Fruit fly (Drosophila melanogaster) whole organism, embryonic: Measurements from ENCODE around the gene HHEX.

Source experiments
- ATbp ChIP-seq: fragments of 200-800 bp; sonication (Bioruptor generic); optimal IDR thresholded peaks from 2 replicates; lab custom pipeline; 2017; ENCODE audit warnings: missing biosample characterization, mild to moderate bottlenecking, missing genetic modification characterization, missing genetic modification reagents
- Atf6 ChIP-seq: fragments of 200-800 bp; sonication (Bioruptor generic); IDR thresholded peaks from 2 replicates; pipeline ENCODE4 v1.3.6; 2022; ENCODE audit warnings: missing biosample characterization, missing genetic modification characterization
- Bdp1 ChIP-seq: fragments of 200-800 bp; sonication (Bioruptor generic); optimal IDR thresholded peaks from 3 replicates; lab custom pipeline; 2016; ENCODE audit warnings: missing biosample characterization, missing genetic modification characterization
- CG10274 ChIP-seq: fragments of 200-800 bp; sonication (Bioruptor generic); optimal IDR thresholded peaks from 3 replicates; lab custom pipeline; 2017; ENCODE audit warnings: missing biosample characterization, mild to moderate bottlenecking, missing genetic modification characterization
- CG10462 ChIP-seq: fragments of 200-800 bp; sonication (Bioruptor generic); optimal IDR thresholded peaks from 2 replicates; lab custom pipeline; 2016; ENCODE audit warnings: missing biosample characterization, missing genetic modification characterization
- CG11504 ChIP-seq: fragments of 200-800 bp; sonication (Bioruptor generic); optimal IDR thresholded peaks from 3 replicates; lab custom pipeline; 2019; ENCODE audit warnings: missing biosample characterization, mild to moderate bottlenecking, missing genetic modification characterization, moderate library complexity
- CG11560 ChIP-seq: fragments of 200-800 bp; sonication (Bioruptor generic); IDR thresholded peaks from 3 replicates; pipeline ENCODE4 v1.3.6; 2022; ENCODE audit warnings: missing biosample characterization, missing genetic modification characterization
- CG12071 ChIP-seq: fragments of 200-800 bp; sonication (Bioruptor generic); optimal IDR thresholded peaks from 3 replicates; lab custom pipeline; 2018; ENCODE audit warnings: missing biosample characterization, mild to moderate bottlenecking, missing genetic modification characterization
- CG13296 ChIP-seq: fragments of 200-800 bp; sonication (Bioruptor generic); optimal IDR thresholded peaks from 3 replicates; lab custom pipeline; 2018; ENCODE audit warnings: missing biosample characterization, mild to moderate bottlenecking, missing genetic modification characterization
- CG13624 ChIP-seq: fragments of 200-800 bp; sonication (Bioruptor generic); optimal IDR thresholded peaks from 2 replicates; lab custom pipeline; 2016; ENCODE audit warnings: missing biosample characterization, missing genetic modification characterization
- CG15601 ChIP-seq: fragments of 200-800 bp; sonication (Bioruptor generic); optimal IDR thresholded peaks from 3 replicates; lab custom pipeline; 2019; ENCODE audit warnings: missing biosample characterization, mild to moderate bottlenecking, missing genetic modification characterization, moderate library complexity
- CG1602 ChIP-seq: fragments of 200-800 bp; sonication (Bioruptor generic); optimal IDR thresholded peaks from 3 replicates; lab custom pipeline; 2016; ENCODE audit warnings: missing biosample characterization, missing genetic modification characterization
- CG16863 ChIP-seq: fragments of 200-800 bp; sonication (Bioruptor generic); optimal IDR thresholded peaks from 3 replicates; lab custom pipeline; 2016; ENCODE audit warnings: missing biosample characterization, missing genetic modification characterization
- CG18619 ChIP-seq: fragments of 200-800 bp; sonication (Bioruptor generic); optimal IDR thresholded peaks from 3 replicates; lab custom pipeline; 2017; ENCODE audit warnings: missing biosample characterization, mild to moderate bottlenecking, missing genetic modification characterization
- CG2875 ChIP-seq: fragments of 200-800 bp; sonication (Bioruptor generic); optimal IDR thresholded peaks from 2 replicates; lab custom pipeline; 2017; ENCODE audit warnings: missing biosample characterization, mild to moderate bottlenecking, missing genetic modification characterization, missing genetic modification reagents
- CG3281 ChIP-seq: fragments of 200-800 bp; sonication (Bioruptor generic); optimal IDR thresholded peaks from 3 replicates; lab custom pipeline; 2017; ENCODE audit warnings: missing biosample characterization, mild to moderate bottlenecking, missing genetic modification characterization
- CG33557 ChIP-seq: fragments of 200-800 bp; sonication (Bioruptor generic); optimal IDR thresholded peaks from 2 replicates; lab custom pipeline; 2019; ENCODE audit warnings: missing biosample characterization, mild to moderate bottlenecking, missing genetic modification characterization, moderate library complexity
- CG42726 ChIP-seq: fragments of 200-800 bp; sonication (Bioruptor generic); IDR thresholded peaks from 2 replicates; pipeline ENCODE4 v1.3.6; 2022; ENCODE audit warnings: missing biosample characterization, missing genetic modification characterization; ENCODE audit not compliant: partially characterized antibody
- CG4617 ChIP-seq: fragments of 200-800 bp; sonication (Bioruptor generic); optimal IDR thresholded peaks from 3 replicates; lab custom pipeline; 2016; ENCODE audit warnings: missing biosample characterization, missing genetic modification characterization, borderline replicate concordance
- CG4707 ChIP-seq: fragments of 200-800 bp; sonication (Bioruptor generic); optimal IDR thresholded peaks from 2 replicates; lab custom pipeline; 2018; ENCODE audit warnings: missing biosample characterization, mild to moderate bottlenecking, missing genetic modification characterization, moderate library complexity
- CG5953 ChIP-seq: fragments of 200-800 bp; sonication (Bioruptor generic); IDR thresholded peaks from 2 replicates; pipeline ENCODE4 v1.3.6; 2022; ENCODE audit warnings: missing biosample characterization, missing genetic modification characterization
- CG7357 ChIP-seq: fragments of 200-800 bp; sonication (Bioruptor generic); IDR thresholded peaks from 3 replicates; pipeline ENCODE4 v1.3.6; 2022; ENCODE audit warnings: missing biosample characterization, missing genetic modification characterization
- CG8290 ChIP-seq, 3 experiments: fragments of 200-800 bp; sonication (Bioruptor generic); optimal IDR thresholded peaks; 2 replicates each; lab custom pipeline; 2016 to 2019; ENCODE audit warnings: missing biosample characterization in 3 of 3, missing genetic modification characterization in 3 of 3, mild to moderate bottlenecking in 2 of 3, moderate library complexity in 1 of 3
- CG8924 ChIP-seq: fragments of 200-800 bp; optimal IDR thresholded peaks from 3 replicates; lab custom pipeline; 2019; ENCODE audit warnings: missing biosample characterization, mild to moderate bottlenecking, missing genetic modification characterization, moderate library complexity
- Chrac-16 ChIP-seq: fragments of 200-800 bp; sonication (Bioruptor generic); optimal IDR thresholded peaks from 3 replicates; lab custom pipeline; 2016; ENCODE audit warnings: missing biosample characterization, missing genetic modification characterization
- Hr39 ChIP-seq: fragments of >200 bp; optimal IDR thresholded peaks from 2 replicates; lab custom pipeline; 2017
- MTF-1 ChIP-seq: fragments of 200-800 bp; sonication (Bioruptor generic); optimal IDR thresholded peaks from 2 replicates; lab custom pipeline; 2018; ENCODE audit warnings: missing biosample characterization, mild to moderate bottlenecking, missing genetic modification characterization, borderline replicate concordance
- Mrtf ChIP-seq: fragments of 200-800 bp; sonication (Bioruptor generic); IDR thresholded peaks from 3 replicates; pipeline ENCODE4 v1.3.6; 2022; ENCODE audit warnings: missing biosample characterization, missing genetic modification characterization
- Ptx1 ChIP-seq: fragments of 200-800 bp; sonication (Bioruptor generic); IDR thresholded peaks from 2 replicates; pipeline ENCODE4 v1.3.6; 2022; ENCODE audit warnings: missing biosample characterization, missing genetic modification characterization
- Sry-β ChIP-seq: fragments of 200-800 bp; sonication (Bioruptor generic); optimal IDR thresholded peaks from 2 replicates; lab custom pipeline; 2018; ENCODE audit warnings: missing biosample characterization, mild to moderate bottlenecking, missing genetic modification characterization, moderate library complexity
- Stat92E ChIP-seq, 3 experiments: fragments of >200 bp in 2 of 3; fragments of 200-800 bp in 1 of 3; sonication (Bioruptor generic) in 1 of 3; optimal IDR thresholded peaks; 2 replicates each; lab custom pipeline; 2017 to 2019; ENCODE audit warnings: missing biosample characterization in 3 of 3, missing genetic modification characterization in 3 of 3, mild to moderate bottlenecking in 1 of 3, moderate library complexity in 1 of 3
- Tbp ChIP-seq: fragments of >200 bp; optimal IDR thresholded peaks from 2 replicates; lab custom pipeline; 2018; ENCODE audit warnings: missing biosample characterization, missing genetic modification characterization
- Trl ChIP-seq, 3 experiments: fragments of >200 bp in 2 of 3; fragments of 200-800 bp in 1 of 3; sonication (Bioruptor generic) in 1 of 3; optimal IDR thresholded peaks; 2 replicates in 1 of 3; 3 replicates in 2 of 3; lab custom pipeline; 2016 to 2017; ENCODE audit warnings: missing biosample characterization in 1 of 3, missing genetic modification characterization in 1 of 3
- Vsx1 ChIP-seq: fragments of 200-800 bp; sonication (Bioruptor generic); optimal IDR thresholded peaks from 2 replicates; lab custom pipeline; 2017; ENCODE audit warnings: missing biosample characterization, mild to moderate bottlenecking, missing genetic modification characterization, missing genetic modification reagents
- aop ChIP-seq: fragments of 200-800 bp; sonication (Bioruptor generic); IDR thresholded peaks from 2 replicates; pipeline ENCODE4 v1.3.6; 2022; ENCODE audit warnings: missing biosample characterization, missing genetic modification characterization
- cad ChIP-seq: fragments of >200 bp; optimal IDR thresholded peaks from 2 replicates; lab custom pipeline; 2017; ENCODE audit warnings: missing biosample characterization, missing genetic modification characterization
- chinmo ChIP-seq: fragments of 200-800 bp; sonication (Bioruptor generic); IDR thresholded peaks from 4 replicates; pipeline ENCODE4 v1.3.6; 2022; ENCODE audit warnings: missing biosample characterization, missing genetic modification characterization; ENCODE audit not compliant: partially characterized antibody
- dimm ChIP-seq: fragments of 200-800 bp; sonication (Bioruptor generic); IDR thresholded peaks from 2 replicates; pipeline ENCODE4 v1.3.6; 2022; ENCODE audit warnings: missing biosample characterization, missing genetic modification characterization
- fd102C ChIP-seq: fragments of 200-800 bp; sonication (Bioruptor generic); optimal IDR thresholded peaks from 2 replicates; lab custom pipeline; 2018; ENCODE audit warnings: missing biosample characterization, mild to moderate bottlenecking, missing genetic modification characterization, moderate library complexity
- gce ChIP-seq: fragments of 200-800 bp; sonication (Bioruptor generic); IDR thresholded peaks from 3 replicates; pipeline ENCODE4 v1.3.6; 2022; ENCODE audit warnings: missing biosample characterization, missing genetic modification characterization
- jigr1 ChIP-seq: fragments of 200-800 bp; sonication (Bioruptor generic); IDR thresholded peaks from 3 replicates; pipeline ENCODE4 v1.3.6; 2022; ENCODE audit warnings: missing biosample characterization, missing genetic modification characterization
- pan ChIP-seq, 4 experiments: fragments of >200 bp in 3 of 4; fragments of 200-800 bp in 1 of 4; sonication (Bioruptor generic) in 1 of 4; optimal IDR thresholded peaks in 3 of 4; IDR thresholded peaks in 1 of 4; 2 replicates each; pipeline versions ENCODE4 v1.3.6 to Lab custom; 2017 to 2022; ENCODE audit warnings: missing biosample characterization in 2 of 4, missing genetic modification characterization in 2 of 4, mixed read lengths in 1 of 4
- sens ChIP-seq: fragments of 200-800 bp; sonication (Bioruptor generic); peaks from one replicate; lab custom pipeline; 2016; ENCODE audit warnings: missing biosample characterization, missing genetic modification characterization
- slou ChIP-seq: fragments of 200-800 bp; sonication (Bioruptor generic); optimal IDR thresholded peaks from 3 replicates; lab custom pipeline; 2016; ENCODE audit warnings: missing biosample characterization, missing genetic modification characterization
- slp2 ChIP-seq: fragments of 200-800 bp; sonication (Bioruptor generic); optimal IDR thresholded peaks from 2 replicates; lab custom pipeline; 2016; ENCODE audit warnings: missing biosample characterization, missing genetic modification characterization
- stc ChIP-seq: fragments of 200-800 bp; sonication (Bioruptor generic); IDR thresholded peaks from 2 replicates; pipeline ENCODE4 v1.3.6; 2022; ENCODE audit warnings: missing biosample characterization, missing genetic modification characterization
- tio ChIP-seq: fragments of 200-800 bp; sonication (Bioruptor generic); optimal IDR thresholded peaks from 2 replicates; lab custom pipeline; 2017; ENCODE audit warnings: missing biosample characterization, missing genetic modification characterization, inconsistent platforms
- unc-4 ChIP-seq: fragments of 200-800 bp; sonication (Bioruptor generic); IDR thresholded peaks from 2 replicates; pipeline ENCODE4 v1.3.6; 2022; ENCODE audit warnings: missing biosample characterization, missing genetic modification characterization; ENCODE audit not compliant: partially characterized antibody

HHEX gene

DNA sequence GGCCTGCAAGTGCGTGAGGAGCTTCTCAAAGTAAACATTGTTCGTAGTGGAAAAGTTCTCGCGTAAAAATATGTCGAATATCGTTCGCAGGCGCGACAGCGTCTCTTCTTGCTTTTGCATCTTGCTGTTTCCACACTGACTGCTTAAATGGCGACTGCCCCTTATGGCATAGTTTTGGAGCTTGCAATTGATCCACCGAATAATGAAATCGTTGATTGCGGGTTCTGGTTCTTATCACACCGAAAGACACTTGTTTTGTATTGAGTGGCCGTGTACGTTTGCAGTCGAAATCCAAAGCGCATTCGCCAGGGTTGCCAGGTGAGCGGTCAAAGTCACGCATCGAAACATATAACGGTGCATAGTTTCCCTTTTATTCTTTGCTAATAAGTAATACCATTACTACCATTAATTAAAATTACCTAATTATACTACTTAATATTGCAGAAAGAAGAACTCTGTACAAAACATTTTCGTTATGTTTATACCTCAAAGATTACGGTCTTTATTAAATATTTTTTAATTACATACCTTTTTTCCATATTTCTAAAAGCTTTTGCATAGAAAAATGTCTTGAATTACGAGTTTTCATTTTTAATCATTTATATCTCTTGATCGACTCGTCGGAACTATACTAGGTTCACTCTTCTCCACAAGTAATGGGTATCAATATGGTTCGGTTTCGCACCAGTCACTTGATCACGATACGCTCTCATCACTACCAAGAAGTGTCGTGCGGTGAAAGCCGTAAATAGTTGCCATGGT is 20.9 kb upstream of the HHEX start, which contains the start of the genes CG7044 and Tbc1d22 (continued):
- no peak for TF ChIP-seq CG12071
- TF ChIP-seq sens (GFP tag; lab: Kevin White, UChicago), result peak; percentile 84
- TF ChIP-seq CG4617 (GFP tag; lab: Kevin White, UChicago), result peak; percentile 19
- TF ChIP-seq CG10274, result no peak
- peak; percentile 25 for TF ChIP-seq CG15601 (tag; lab: Kevin White, UChicago)
- peak in 1 of 2 experiments; percentile 19 for TF ChIP-seq pan (optimal IDR thresholded peaks at IDR 0.05; lab: Kevin White, UChicago)
- peak in 1 of 2 experiments; percentile 33 for TF ChIP-seq pan (GFP tag; optimal IDR thresholded peaks at IDR 0.05 in 1 of 2, IDR thresholded peaks at IDR 0.05 in 1 of 2)
- TF ChIP-seq CG2875, result no peak
- TF ChIP-seq aop (GFP tag; lab: Robert Waterston, UW), result no peak
- no peak for TF ChIP-seq CG16863
- TF ChIP-seq fd102C (GFP tag; lab: Kevin White, UChicago), result no peak
- TF ChIP-seq CG11504, result no peak
- no peak for TF ChIP-seq CG5953
- no peak for TF ChIP-seq CG3281 (GFP tag; lab: Kevin White, UChicago)
- TF ChIP-seq CG18619 (GFP tag; lab: Kevin White, UChicago), result peak; percentile 43
- TF ChIP-seq dimm (GFP tag; lab: Robert Waterston, UW), result no peak
- 0 out of 3 replicates have a peak, but pooled peaks have one; percentile 16 for TF ChIP-seq CG7357 (GFP tag; lab: Robert Waterston, UW)
- no peak for TF ChIP-seq Trl (optimal IDR thresholded peaks at IDR 0.05; lab: Kevin White, UChicago)
- no peak for TF ChIP-seq Trl (GFP tag; optimal IDR thresholded peaks at IDR 0.05; lab: Kevin White, UChicago)
- TF ChIP-seq jigr1 (GFP tag; lab: Robert Waterston, UW), result no peak
- no peak for TF ChIP-seq Tbp
- peak; percentile 44; the same call in 1 of the 2 replicates for TF ChIP-seq Ptx1 (GFP tag; lab: Robert Waterston, UW)
- peak; percentile 54 for TF ChIP-seq Chrac-16
- no peak for TF ChIP-seq cad (GFP tag; lab: Kevin White, UChicago)
- peak; percentile 58 for TF ChIP-seq CG1602 (GFP tag; lab: Kevin White, UChicago)
- TF ChIP-seq ATbp (GFP tag; lab: Kevin White, UChicago), result no peak
- TF ChIP-seq Sry-β (GFP tag; lab: Kevin White, UChicago), result peak; percentile 78
- no peak for TF ChIP-seq gce
- TF ChIP-seq CG8290 (GFP tag; optimal IDR thresholded peaks at IDR 0.05; lab: Kevin White, UChicago), result peak; percentile 52
- TF ChIP-seq CG8290 (tag; optimal IDR thresholded peaks at IDR 0.05; lab: Kevin White, UChicago), result peak in 1 of 2 experiments; percentile 47
- TF ChIP-seq Bdp1 (GFP tag; lab: Kevin White, UChicago), result no peak
- peak; percentile 53 for TF ChIP-seq CG8924
- no peak for TF ChIP-seq CG42726 (GFP tag; lab: Robert Waterston, UW)
- TF ChIP-seq Vsx1 (GFP tag; lab: Kevin White, UChicago), result no peak
- peak; percentile 1 for TF ChIP-seq CG10462 (GFP tag; lab: Kevin White, UChicago)
- no peak for TF ChIP-seq Atf6 (GFP tag; lab: Robert Waterston, UW)
- TF ChIP-seq slou, result peak; percentile 25
- no peak for TF ChIP-seq Hr39 (lab: Kevin White, UChicago)
- TF ChIP-seq stc (GFP tag; lab: Robert Waterston, UW), result no peak
- TF ChIP-seq Stat92E (GFP tag; optimal IDR thresholded peaks at IDR 0.05; lab: Kevin White, UChicago), result no peak
- TF ChIP-seq CG33557 (GFP tag; lab: Kevin White, UChicago), result peak; percentile 19
- TF ChIP-seq CG4707 (GFP tag; lab: Kevin White, UChicago), result no peak
- TF ChIP-seq CG13296, result no peak
- no peak for TF ChIP-seq tio
- TF ChIP-seq slp2 (GFP tag; lab: Kevin White, UChicago), result peak; percentile 46
- TF ChIP-seq unc-4 (GFP tag; lab: Robert Waterston, UW), result no peak; the same call in 1 of the 2 replicates
- TF ChIP-seq CG13624 (GFP tag; lab: Kevin White, UChicago), result peak; percentile 28
- TF ChIP-seq chinmo, result 0 out of 4 replicates have a peak, but pooled peaks have one; percentile 35
- TF ChIP-seq Mrtf (GFP tag; lab: Robert Waterston, UW), result no peak; the same call in 2 of the 3 replicates
- TF ChIP-seq CG11560 (tag; lab: Robert Waterston, UW), result no peak
- no peak for TF ChIP-seq MTF-1 (GFP tag; lab: Kevin White, UChicago)
